Worm (Caenorhabditis elegans): ENCODE results near the gene E02A10.3.

ce11 chrV:12624371-12624770 is 45.0 kb downstream of the E02A10.3 start, which contains the start of gene F56H9.9:
- TF ChIP-seq gei-17 (GFP tag; optimal IDR thresholded peaks at IDR 0.05) = no peak
- no peak for TF ChIP-seq hsf-1 (GFP tag; IDR thresholded peaks at IDR 0.05)
- no peak for TF ChIP-seq Y53G8AR.9 (GFP tag; conservative IDR thresholded peaks at IDR 0.05)
- TF ChIP-seq Y67H2A.10 (GFP tag; conservative IDR thresholded peaks at IDR 0.05) = no peak
- TF ChIP-seq lin-26 (GFP tag; IDR thresholded peaks at IDR 0.05) = no peak
- no peak for TF ChIP-seq ama-1 (optimal IDR thresholded peaks at IDR 0.05)
- TF ChIP-seq ama-1 (GFP tag; optimal IDR thresholded peaks at IDR 0.05) = no peak
- no peak for TF ChIP-seq nhr-179 (tag; optimal IDR thresholded peaks at IDR 0.05)
- TF ChIP-seq lag-1 (GFP tag; IDR thresholded peaks at IDR 0.05) = no peak
- no peak for TF ChIP-seq D2030.7 (GFP tag; IDR thresholded peaks at IDR 0.05)

Measured in whole organism, young adult.